Worm (Caenorhabditis elegans): ENCODE results near the gene F10D2.10.

DNA sequence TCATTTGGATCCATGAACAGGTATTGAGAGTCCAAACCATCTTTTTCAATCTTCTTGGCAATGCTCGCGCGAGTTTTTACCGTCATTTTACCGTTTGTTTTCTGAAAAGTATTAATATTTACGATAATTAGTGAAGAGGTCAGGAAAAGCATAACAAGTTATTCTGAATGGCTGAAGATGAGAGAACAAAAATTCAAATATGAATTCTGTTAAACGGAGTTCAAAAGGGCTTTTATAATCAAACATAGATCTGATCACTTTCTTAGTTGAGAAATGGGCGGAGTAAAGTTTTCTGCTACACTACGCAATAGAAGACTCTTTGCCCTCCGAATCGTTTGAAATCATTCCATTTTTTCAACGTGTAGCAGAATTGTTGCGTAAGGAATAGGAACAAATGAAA is 2.9 kb downstream of the F10D2.10 start, which contains the start of gene fat-7:
- TF ChIP-seq sptf-1 (tag; optimal IDR thresholded peaks at IDR 0.05) (no peak), zag-1 (tag; optimal IDR thresholded peaks at IDR 0.05) (no peak), ceh-82 (tag; optimal IDR thresholded peaks at IDR 0.05) (no peak)

Data from whole organism, L1 larva.